Worm (Caenorhabditis elegans) whole organism, L4 larva: ENCODE measurements around the gene glb-23.

ENCODE experiments used
- attf-4 ChIP-seq: sonication (generic microtip); optimal IDR thresholded peaks from 3 replicates; lab custom pipeline; 2017; ENCODE audit warnings: missing biosample characterization, missing genetic modification characterization
- ceh-44 ChIP-seq: fragments of 200-800 bp; sonication (Bioruptor generic); IDR thresholded peaks from 2 replicates; pipeline ENCODE4 v1.3.6; 2022; ENCODE audit warnings: missing genetic modification reagents, missing genetic modification characterization, missing compliant biosample characterization
- ces-1 ChIP-seq: fragments of 150-350 bp; sonication (generic microtip); optimal IDR thresholded peaks from 4 replicates; lab custom pipeline; 2014; ENCODE audit warnings: missing biosample characterization, missing genetic modification reagents, missing genetic modification characterization
- daf-12 ChIP-seq: fragments of 150-350 bp; optimal IDR thresholded peaks from 2 replicates; lab custom pipeline; 2014; ENCODE audit warnings: missing biosample characterization, missing genetic modification reagents, missing genetic modification characterization
- dve-1 ChIP-seq: sonication (generic microtip); optimal IDR thresholded peaks from 2 replicates; lab custom pipeline; 2017; ENCODE audit warnings: antibody characterized with exemption, mild to moderate bottlenecking, missing genetic modification characterization, missing compliant biosample characterization; ENCODE audit not compliant: insufficient read depth
- hlh-30 ChIP-seq: sonication (generic microtip); optimal IDR thresholded peaks from 2 replicates; lab custom pipeline; 2017; ENCODE audit warnings: antibody characterized with exemption, mild to moderate bottlenecking, missing genetic modification characterization, missing compliant biosample characterization; ENCODE audit not compliant: insufficient read depth
- mdl-1 ChIP-seq, 2 experiments: fragments of 150-350 bp in 1 of 2; sonication (generic microtip) in 1 of 2; optimal IDR thresholded peaks; 2 replicates each; lab custom pipeline; 2014 to 2017; ENCODE audit warnings: missing biosample characterization in 2 of 2, missing genetic modification characterization in 2 of 2
- mxl-3 ChIP-seq: fragments of 200-800 bp; sonication (Bioruptor generic); optimal IDR thresholded peaks from 2 replicates; lab custom pipeline; 2018; ENCODE audit warnings: mild to moderate bottlenecking, missing genetic modification characterization, missing compliant biosample characterization
- nhr-42 ChIP-seq: fragments of 200-800 bp; sonication (Bioruptor generic); IDR thresholded peaks from 2 replicates; pipeline ENCODE4 v1.3.6; 2022; ENCODE audit warnings: missing genetic modification characterization, missing compliant biosample characterization
- unc-62 ChIP-seq, 3 experiments: fragments of 150-350 bp in 1 of 3; sonication (generic microtip); optimal IDR thresholded peaks in 2 of 3; peaks in 1 of 3; 1 replicate in 1 of 3; 2 replicates in 2 of 3; lab custom pipeline; 2014 to 2017; ENCODE audit warnings: missing biosample characterization in 3 of 3, missing genetic modification characterization in 3 of 3, missing genetic modification reagents in 3 of 3, missing genotype in 1 of 3
- vab-7 ChIP-seq: fragments of 200-800 bp; sonication (Bioruptor generic); IDR thresholded peaks from 2 replicates; pipeline ENCODE4 v1.3.6; 2022; ENCODE audit warnings: missing genetic modification reagents, missing genetic modification characterization, missing compliant biosample characterization
- ztf-11 ChIP-seq: fragments of 150-350 bp; optimal IDR thresholded peaks from 2 replicates; lab custom pipeline; 2014; ENCODE audit warnings: missing biosample characterization, missing genetic modification characterization

DNA sequence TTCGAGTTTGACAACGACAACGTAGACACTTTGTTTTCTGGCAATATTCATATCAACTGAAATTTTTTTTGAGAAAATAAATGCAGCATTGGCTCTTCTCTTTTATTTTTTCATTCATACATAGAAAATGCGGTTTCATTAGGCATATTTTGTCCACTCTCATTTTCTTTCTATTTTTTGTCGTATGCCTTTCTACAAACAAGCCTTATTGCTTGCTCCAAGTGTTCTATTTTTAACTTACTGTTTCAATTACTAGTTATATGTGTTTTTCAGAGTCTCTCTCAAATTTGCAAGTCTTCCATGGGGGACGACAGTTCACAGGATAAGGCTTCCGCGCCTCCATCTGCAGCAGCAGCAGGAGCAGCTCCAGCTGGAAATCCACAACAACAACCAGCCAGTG, 13.3 kb downstream of the glb-23 start, which contains the start of gene kcc-1:
- TF ChIP-seq dve-1 (tag; lab: Kevin White, UChicago) (no peak), mdl-1 (tag; optimal IDR thresholded peaks at IDR 0.05; lab: Kevin White, UChicago) (no peak), nhr-42 (GFP tag; lab: Robert Waterston, UW) (no peak), ztf-11 (tag; lab: Kevin White, UChicago) (no peak), ces-1 (GFP tag; lab: Kevin White, UChicago) (no peak), attf-4 (tag; lab: Kevin White, UChicago) (no peak), unc-62 (GFP tag; optimal IDR thresholded peaks at IDR 0.05 in 1 of 2; lab: Kevin White, UChicago) (no peak), unc-62 (tag; optimal IDR thresholded peaks at IDR 0.05; lab: Kevin White, UChicago) (no peak), ceh-44 (GFP tag; lab: Robert Waterston, UW) (no peak), mxl-3 (GFP tag; lab: Kevin White, UChicago) (no peak), daf-12 (tag; lab: Kevin White, UChicago) (no peak), vab-7 (GFP tag; lab: Robert Waterston, UW) (no peak), hlh-30 (tag; lab: Kevin White, UChicago) (no peak)
